Worm (Caenorhabditis elegans): ENCODE results near the gene F59A6.4.
A peak's percentile ranks its signal among the peaks of the same experiment; 100 is the strongest.

The F59A6.4 gene

DNA sequence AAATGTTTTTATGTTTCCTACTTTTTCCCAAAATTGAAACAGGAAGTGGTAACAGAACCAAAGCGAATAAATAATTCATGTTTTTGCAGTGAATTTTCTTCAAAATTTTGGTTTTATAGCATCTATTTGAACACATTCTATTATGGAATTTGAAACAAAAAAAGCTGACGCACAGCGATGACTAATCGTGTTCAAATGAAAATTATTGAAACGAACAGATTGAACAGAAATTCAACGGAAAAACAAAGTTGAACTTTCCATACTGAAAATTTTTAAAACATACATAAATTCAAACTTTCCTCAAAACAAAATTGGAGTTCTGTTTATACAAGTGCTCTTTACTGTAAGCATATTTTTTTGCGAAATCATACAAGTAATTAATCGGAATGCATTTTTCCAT is 7.1 kb downstream of the F59A6.4 start, which contains the start of gene F59A6.12:
Gene F59A6.12, minus strand, starts transcription at position 101 of the 400 bp plus-strand sequence.
- TF ChIP-seq tbx-8 (GFP tag; optimal IDR thresholded peaks at IDR 0.05) (no peak), sem-2 (GFP tag; optimal IDR thresholded peaks at IDR 0.05) (no peak), ham-2 (GFP tag; optimal IDR thresholded peaks at IDR 0.05) (no peak), sptf-1 (tag; optimal IDR thresholded peaks at IDR 0.05) (no peak), unc-39 (tag; optimal IDR thresholded peaks at IDR 0.05) (no peak)

DNA sequence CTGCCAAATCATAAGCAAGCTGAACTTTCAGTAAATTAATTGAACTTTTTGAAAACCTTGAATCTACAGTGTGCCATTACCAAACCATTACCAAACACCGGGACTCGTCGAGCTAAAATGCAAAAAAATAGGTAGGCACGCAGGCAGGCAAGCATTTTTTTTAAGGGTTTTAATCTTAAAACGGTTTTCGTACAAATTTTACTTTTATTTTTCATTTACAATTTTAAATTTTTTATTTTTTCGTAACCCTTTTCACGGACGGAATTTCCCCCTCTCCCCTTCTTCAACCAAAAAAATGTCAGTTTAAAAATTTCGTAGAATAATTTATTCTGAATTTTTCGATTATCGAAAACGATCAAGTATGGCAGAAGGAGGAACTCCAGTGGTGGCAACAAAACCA is 9.5 kb downstream of the F59A6.4 start, which contains the start of gene F59A6.2:
Gene F59A6.2, plus strand, starts transcription at position 301 of the 400 bp plus-strand sequence.
- TF ChIP-seq pha-4 (tag; optimal IDR thresholded peaks at IDR 0.05) (no peak), mep-1 (tag; optimal IDR thresholded peaks at IDR 0.05) (no peak), elt-3 (tag; optimal IDR thresholded peaks at IDR 0.05) (no peak), ces-1 (GFP tag; optimal IDR thresholded peaks at IDR 0.05) (no peak), mab-5 (tag; optimal IDR thresholded peaks at IDR 0.05) (no peak), lsy-2 (tag; optimal IDR thresholded peaks at IDR 0.05) (no peak), blmp-1 (tag; optimal IDR thresholded peaks at IDR 0.05) (no peak), M03D4.4 (tag; optimal IDR thresholded peaks at IDR 0.05) (no peak), hlh-1 (tag; optimal IDR thresholded peaks at IDR 0.05) (no peak), unc-39 (tag; optimal IDR thresholded peaks at IDR 0.05) (no peak), flh-1 (GFP tag; optimal IDR thresholded peaks at IDR 0.05) (no peak), tbx-8 (GFP tag; optimal IDR thresholded peaks at IDR 0.05) (no peak), cnd-1 (tag; optimal IDR thresholded peaks at IDR 0.05) (no peak)

DNA sequence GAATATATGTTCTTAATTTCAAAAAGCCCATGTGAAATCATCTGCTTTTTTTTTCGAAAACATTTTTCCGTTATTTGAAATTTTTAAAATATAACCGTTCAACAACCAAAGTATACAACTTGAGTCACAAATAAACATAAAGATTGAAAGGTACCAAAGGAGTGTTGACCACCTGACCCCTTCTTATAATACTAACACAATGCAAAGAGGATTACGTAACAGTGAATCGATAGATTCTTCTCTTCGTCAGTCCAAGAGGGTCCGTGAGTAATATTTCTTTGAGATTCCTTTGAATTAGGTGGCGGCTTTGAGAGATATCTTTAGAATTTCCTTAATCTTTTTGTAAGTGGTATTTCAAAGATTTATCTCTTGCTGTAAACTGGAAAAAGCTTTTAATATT is 11.3 kb downstream of the F59A6.4 start:
- TF ChIP-seq ceh-39 (tag; optimal IDR thresholded peaks at IDR 0.05) (peak; percentile 70), nhr-2 (tag; optimal IDR thresholded peaks at IDR 0.05) (peak; percentile 89), unc-39 (tag; optimal IDR thresholded peaks at IDR 0.05) (no peak), zip-8 (tag; optimal IDR thresholded peaks at IDR 0.05) (peak; percentile 78)

DNA sequence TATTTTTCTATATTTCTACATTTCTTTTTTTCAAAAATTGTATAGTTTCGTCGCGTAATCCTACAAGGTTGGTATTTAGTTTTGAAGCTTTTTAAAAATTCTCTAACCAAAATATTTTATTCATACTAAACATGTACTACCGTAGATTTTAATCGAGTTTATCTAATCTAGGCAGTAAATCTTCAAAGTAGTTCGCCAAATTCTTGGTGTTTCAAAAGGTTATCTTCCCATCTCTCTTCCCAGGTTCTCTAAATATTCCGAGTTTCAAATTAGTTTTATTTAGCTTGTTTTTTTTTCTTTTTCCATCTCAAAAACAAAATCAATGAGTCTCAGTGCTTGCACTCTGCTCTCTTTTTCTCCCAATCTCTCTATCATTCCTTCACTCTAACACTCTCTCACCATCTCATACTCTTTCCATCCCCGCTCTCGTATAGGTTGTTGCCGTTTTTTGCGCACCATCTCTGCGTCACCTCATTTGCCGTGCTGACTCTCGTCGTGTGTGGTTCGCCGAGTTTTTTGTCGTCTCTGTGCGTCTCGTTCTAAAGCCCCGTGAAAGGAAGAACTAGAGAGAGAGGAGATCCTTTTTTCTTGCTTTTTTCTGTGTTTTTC is 12.2 kb downstream of the F59A6.4 start:
- TF ChIP-seq mep-1 (tag; optimal IDR thresholded peaks at IDR 0.05) (peak; percentile 13), tbx-8 (GFP tag; optimal IDR thresholded peaks at IDR 0.05) (no peak), flh-1 (GFP tag; optimal IDR thresholded peaks at IDR 0.05) (no peak), drap-1 (GFP tag; optimal IDR thresholded peaks at IDR 0.05) (no peak), mls-2 (tag; optimal IDR thresholded peaks at IDR 0.05) (peak; percentile 33), ham-2 (GFP tag; optimal IDR thresholded peaks at IDR 0.05) (no peak), nhr-2 (tag; optimal IDR thresholded peaks at IDR 0.05) (no peak), M03D4.4 (tag; optimal IDR thresholded peaks at IDR 0.05) (no peak), bed-3 (GFP tag; optimal IDR thresholded peaks at IDR 0.05) (no peak), nhr-76 (tag; optimal IDR thresholded peaks at IDR 0.05) (no peak), elt-1 (tag; optimal IDR thresholded peaks at IDR 0.05; ENCODE audit: borderline replicate concordance, insufficient read depth) (peak; percentile 84), nhr-28 (tag; optimal IDR thresholded peaks at IDR 0.05) (no peak), pha-4 (tag; optimal IDR thresholded peaks at IDR 0.05) (peak; percentile 33), hlh-1 (tag; optimal IDR thresholded peaks at IDR 0.05) (peak; percentile 7), unc-62 (GFP tag; optimal IDR thresholded peaks at IDR 0.05) (no peak), sptf-1 (tag; optimal IDR thresholded peaks at IDR 0.05) (no peak), ces-1 (GFP tag; optimal IDR thresholded peaks at IDR 0.05) (peak; percentile 75), lin-32 (GFP tag; optimal IDR thresholded peaks at IDR 0.05) (no peak), ceh-83 (GFP tag; optimal IDR thresholded peaks at IDR 0.05) (no peak), unc-39 (tag; optimal IDR thresholded peaks at IDR 0.05) (peak; percentile 15), cnd-1 (tag; optimal IDR thresholded peaks at IDR 0.05) (no peak), elt-3 (tag; optimal IDR thresholded peaks at IDR 0.05) (no peak), ceh-43 (GFP tag; optimal IDR thresholded peaks at IDR 0.05) (no peak), lsy-2 (tag; optimal IDR thresholded peaks at IDR 0.05) (no peak), nhr-12 (tag; optimal IDR thresholded peaks at IDR 0.05) (no peak), mab-5 (tag; optimal IDR thresholded peaks at IDR 0.05) (no peak), unc-120 (tag; optimal IDR thresholded peaks at IDR 0.05; ENCODE audit: poor library complexity, severe bottlenecking) (peak; percentile 77), blmp-1 (tag; optimal IDR thresholded peaks at IDR 0.05) (no peak)

DNA sequence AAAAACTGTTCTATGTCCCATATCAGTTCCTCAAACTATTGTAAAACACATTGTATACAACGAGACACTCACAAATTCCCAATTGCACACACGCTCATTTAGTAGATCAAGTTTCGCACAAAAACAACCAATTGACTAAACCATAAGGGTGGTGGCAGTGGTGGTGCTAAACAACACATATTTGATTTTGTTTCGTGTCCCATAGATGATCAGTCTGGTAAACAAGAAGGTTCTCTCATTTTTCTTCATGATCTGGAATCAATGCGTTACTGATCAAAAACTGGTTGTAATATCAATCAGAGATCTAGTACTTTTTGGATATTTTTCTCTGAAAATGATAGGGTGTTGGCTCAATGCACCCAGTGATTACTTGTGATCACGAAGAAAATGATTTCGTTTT is 13.7 kb downstream of the F59A6.4 start:
- TF ChIP-seq nhr-12 (tag; optimal IDR thresholded peaks at IDR 0.05) (no peak), mab-5 (tag; optimal IDR thresholded peaks at IDR 0.05) (no peak), nhr-237 (tag; optimal IDR thresholded peaks at IDR 0.05) (no peak), lin-13 (tag; optimal IDR thresholded peaks at IDR 0.05) (no peak), ceh-39 (tag; optimal IDR thresholded peaks at IDR 0.05) (no peak), ztf-11 (tag; optimal IDR thresholded peaks at IDR 0.05) (no peak), snpc-4 (tag; optimal IDR thresholded peaks at IDR 0.05) (no peak), unc-39 (tag; optimal IDR thresholded peaks at IDR 0.05) (no peak), sptf-1 (tag; optimal IDR thresholded peaks at IDR 0.05) (no peak), drap-1 (GFP tag; optimal IDR thresholded peaks at IDR 0.05) (no peak), elt-1 (tag; optimal IDR thresholded peaks at IDR 0.05; ENCODE audit: borderline replicate concordance, insufficient read depth) (no peak), hlh-1 (tag; optimal IDR thresholded peaks at IDR 0.05) (no peak), lin-32 (GFP tag; optimal IDR thresholded peaks at IDR 0.05) (no peak), nhr-28 (tag; optimal IDR thresholded peaks at IDR 0.05) (no peak), pha-4 (tag; optimal IDR thresholded peaks at IDR 0.05) (no peak), nhr-76 (tag; optimal IDR thresholded peaks at IDR 0.05) (no peak), zip-8 (tag; optimal IDR thresholded peaks at IDR 0.05) (no peak)

All from whole organism, mixed stage, embryonic.